Worm (Caenorhabditis elegans): Measurements from ENCODE around the gene W05B10.3.

The W05B10.3 gene

DNA sequence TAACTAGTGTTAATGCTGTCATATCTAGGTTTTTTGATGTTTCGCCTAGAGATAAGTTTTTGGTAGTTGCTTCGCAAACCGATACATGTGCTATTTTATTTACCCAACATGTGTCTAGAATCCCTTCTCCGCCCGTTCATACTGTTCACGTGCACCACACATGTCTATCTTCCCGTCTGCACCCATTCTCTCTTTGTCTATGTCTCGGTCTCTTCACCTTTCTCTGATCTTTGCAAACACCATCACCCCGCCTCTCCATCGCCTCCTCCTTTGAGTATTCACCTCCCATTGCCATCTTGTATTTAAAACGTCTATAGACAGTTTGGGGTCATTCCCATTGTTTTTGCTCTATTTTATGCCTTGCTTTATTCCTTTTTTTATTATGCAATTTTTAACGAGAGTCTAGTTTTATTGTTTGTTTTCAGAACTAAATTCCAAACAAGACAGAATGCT lies 24.3 kb downstream of the W05B10.3 start, which contains the start of gene F56H9.2 (continued):
- TF ChIP-seq ceh-44 (GFP tag; IDR thresholded peaks at IDR 0.05) (no peak), F26F4.8 (GFP tag; conservative IDR thresholded peaks at IDR 0.05) (no peak), snpc-4 (tag; optimal IDR thresholded peaks at IDR 0.05) (no peak), T20F7.1 (GFP tag; optimal IDR thresholded peaks at IDR 0.05) (peak; percentile 46), ztf-11 (tag; optimal IDR thresholded peaks at IDR 0.05) (no peak), skn-1 (tag; optimal IDR thresholded peaks at IDR 0.05) (no peak), mdl-1 (tag; optimal IDR thresholded peaks at IDR 0.05) (peak; percentile 32 to 85), ZK337.2 (GFP tag; IDR thresholded peaks at IDR 0.05) (no peak), F10B5.3 (tag; optimal IDR thresholded peaks at IDR 0.05) (no peak), nhr-102 (tag; optimal IDR thresholded peaks at IDR 0.05) (peak; percentile 66), jun-1 (tag; optimal IDR thresholded peaks at IDR 0.05) (peak; percentile 23), unc-130 (GFP tag; optimal IDR thresholded peaks at IDR 0.05) (no peak), lir-3 (tag; optimal IDR thresholded peaks at IDR 0.05) (no peak), hlh-11 (tag; optimal IDR thresholded peaks at IDR 0.05) (peak; percentile 95), egl-27 (tag; optimal IDR thresholded peaks at IDR 0.05) (no peak), unc-39 (tag; optimal IDR thresholded peaks at IDR 0.05) (no peak), pha-4 (GFP tag; IDR thresholded peaks at IDR 0.05) (peak; percentile 55; the same call in 1 of the 2 replicates), pha-4 (tag; optimal IDR thresholded peaks at IDR 0.05) (no peak), ceh-82 (tag; optimal IDR thresholded peaks at IDR 0.05) (no peak), mdt-29 (GFP tag; IDR thresholded peaks at IDR 0.05) (peak; percentile 36; the same call in 1 of the 2 replicates), zip-11 (GFP tag; IDR thresholded peaks at IDR 0.05) (no peak), daf-19 (GFP tag; conservative IDR thresholded peaks at IDR 0.05) (no peak), lsy-2 (tag; optimal IDR thresholded peaks at IDR 0.05) (peak; percentile 59 to 60), aha-1 (tag) (peak; percentile 97), lin-38 (GFP tag; IDR thresholded peaks at IDR 0.05) (no peak), egl-43 (GFP tag; IDR thresholded peaks at IDR 0.05) (no peak), ztf-7 (tag; optimal IDR thresholded peaks at IDR 0.05) (peak; percentile 50), cey-2 (tag; optimal IDR thresholded peaks at IDR 0.05; ENCODE audit: borderline replicate concordance, insufficient read depth) (peak; percentile 49), nhr-76 (tag; optimal IDR thresholded peaks at IDR 0.05) (no peak), ceh-28 (tag; optimal IDR thresholded peaks at IDR 0.05) (no peak), mxl-2 (GFP tag; conservative IDR thresholded peaks at IDR 0.05) (peak; percentile 99), nhr-48 (tag; optimal IDR thresholded peaks at IDR 0.05) (peak; percentile 96), dmd-8 (GFP tag; IDR thresholded peaks at IDR 0.05) (no peak), nhr-11 (tag; optimal IDR thresholded peaks at IDR 0.05) (peak; percentile 28), lin-39 (tag; optimal IDR thresholded peaks at IDR 0.05) (no peak), nhr-6 (tag; optimal IDR thresholded peaks at IDR 0.05) (peak; percentile 88), nhr-28 (tag; optimal IDR thresholded peaks at IDR 0.05) (peak; percentile 51), zag-1 (tag; optimal IDR thresholded peaks at IDR 0.05) (no peak), T26A8.4 (GFP tag; IDR thresholded peaks at IDR 0.05) (no peak), arid-1 (GFP tag; conservative IDR thresholded peaks at IDR 0.05) (no peak), pqm-1 (tag; optimal IDR thresholded peaks at IDR 0.05) (no peak), ZK546.5 (tag; optimal IDR thresholded peaks at IDR 0.05) (no peak), fkh-10 (GFP tag; optimal IDR thresholded peaks at IDR 0.05) (no peak), tag-97 (GFP tag; IDR thresholded peaks at IDR 0.05) (no peak), tra-1 (GFP tag; IDR thresholded peaks at IDR 0.05) (peak; percentile 80; the same call in 1 of the 2 replicates), hif-1 (tag; optimal IDR thresholded peaks at IDR 0.05) (peak in 1 of 2 experiments; percentile 30), ceh-62 (tag; optimal IDR thresholded peaks at IDR 0.05) (no peak), daf-12 (tag; optimal IDR thresholded peaks at IDR 0.05) (no peak), dpl-1 (GFP tag; optimal IDR thresholded peaks at IDR 0.05) (peak; percentile 40), ama-1 (optimal IDR thresholded peaks at IDR 0.05) (peak; percentile 69), sdz-12 (GFP tag; optimal IDR thresholded peaks at IDR 0.05) (no peak), F37D6.2 (tag; optimal IDR thresholded peaks at IDR 0.05) (no peak), Y75B8A.6 (GFP tag; IDR thresholded peaks at IDR 0.05) (no peak)
